Worm (Caenorhabditis elegans) whole organism, L1 larva: ENCODE results near the gene srt-63.

ENCODE experiments used
- efl-1 ChIP-seq, 4 experiments: fragments of 150-350 bp; optimal IDR thresholded peaks in 3 of 4; peaks in 1 of 4; 1 replicate in 1 of 4; 2 replicates in 3 of 4; lab custom pipeline; 2014; ENCODE audit warnings: missing biosample characterization in 2 of 4, missing genetic modification characterization in 2 of 4, missing genetic modification reagents in 2 of 4
- fos-1 ChIP-seq: fragments of 150-350 bp; optimal IDR thresholded peaks from 2 replicates; lab custom pipeline; 2014; ENCODE audit warnings: missing biosample characterization, missing genetic modification characterization
- isw-1 ChIP-seq: fragments of 200-800 bp; sonication (Bioruptor generic); IDR thresholded peaks from 2 replicates; pipeline ENCODE4 v1.3.6; 2022; ENCODE audit warnings: missing genetic modification characterization, missing compliant biosample characterization
- mep-1 ChIP-seq: fragments of 150-350 bp; optimal IDR thresholded peaks from 2 replicates; lab custom pipeline; 2014; ENCODE audit warnings: missing biosample characterization, missing genetic modification characterization
- tbx-2 ChIP-seq: sonication (generic microtip); optimal IDR thresholded peaks from 2 replicates; lab custom pipeline; 2016; ENCODE audit warnings: missing genetic modification characterization, missing compliant biosample characterization

srt-63 gene

DNA sequence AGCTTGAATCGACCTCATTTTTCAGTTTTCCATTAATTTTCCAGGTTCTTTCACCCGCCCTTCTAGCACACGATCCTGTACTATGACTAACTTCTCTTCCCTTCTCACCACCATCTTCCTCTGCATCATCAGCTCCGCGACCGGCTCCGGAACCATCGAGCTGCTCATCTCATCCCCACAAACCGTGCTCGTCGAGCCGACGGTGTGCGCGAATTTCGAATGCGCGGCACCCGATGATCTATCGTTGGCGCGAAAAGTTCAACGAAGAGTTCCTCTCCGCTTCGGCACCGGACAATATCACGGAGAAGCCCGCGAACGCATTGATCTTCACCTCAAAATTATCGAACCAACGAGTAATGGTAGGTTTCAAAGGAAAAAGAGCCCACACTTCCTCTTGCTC lies 45.8 kb downstream of the srt-63 start, which contains the start of gene apx-1:
Gene apx-1 (plus strand): TSS at position 50 of the 400 bp plus-strand sequence.
- TF ChIP-seq fos-1 (tag; lab: Kevin White, UChicago): no peak
- no peak for TF ChIP-seq efl-1 (optimal IDR thresholded peaks at IDR 0.05; lab: Kevin White, UChicago)
- peak in 1 of 2 experiments; percentile 9 for TF ChIP-seq efl-1 (GFP tag; optimal IDR thresholded peaks at IDR 0.05 in 1 of 2; lab: Kevin White, UChicago)
- no peak for TF ChIP-seq tbx-2
- TF ChIP-seq isw-1 (GFP tag; lab: Robert Waterston, UW): no peak
- TF ChIP-seq, all 84 proteins: peak for 1

DNA sequence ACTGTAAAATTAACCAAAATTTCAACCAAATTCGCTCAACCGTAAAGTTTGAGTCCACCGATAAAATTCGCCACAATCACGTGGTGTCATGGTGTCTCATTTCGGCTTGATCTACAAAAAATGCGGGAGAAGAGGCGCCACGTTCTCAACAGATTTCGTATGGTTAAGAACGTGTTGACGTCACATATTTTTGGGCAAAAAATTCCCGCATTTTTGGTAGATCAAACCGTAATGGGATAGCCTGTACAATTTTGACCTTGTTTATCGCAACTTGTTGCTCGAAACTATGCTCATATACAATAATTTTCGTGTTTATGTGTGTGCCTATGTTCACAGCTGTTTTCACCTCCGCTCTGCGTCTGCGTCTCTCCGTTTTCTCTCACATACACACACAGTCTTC lies 47.0 kb downstream of the srt-63 start:
- TF ChIP-seq mep-1 (tag; lab: Kevin White, UChicago) (no peak), efl-1 (optimal IDR thresholded peaks at IDR 0.05; lab: Kevin White, UChicago) (no peak), efl-1 (GFP tag; optimal IDR thresholded peaks at IDR 0.05 in 1 of 2; lab: Kevin White, UChicago) (peak in 1 of 2 experiments; percentile 71)
